Fruit fly (Drosophila melanogaster): ENCODE data around the gene nyo.

Gene nyo

DNA sequence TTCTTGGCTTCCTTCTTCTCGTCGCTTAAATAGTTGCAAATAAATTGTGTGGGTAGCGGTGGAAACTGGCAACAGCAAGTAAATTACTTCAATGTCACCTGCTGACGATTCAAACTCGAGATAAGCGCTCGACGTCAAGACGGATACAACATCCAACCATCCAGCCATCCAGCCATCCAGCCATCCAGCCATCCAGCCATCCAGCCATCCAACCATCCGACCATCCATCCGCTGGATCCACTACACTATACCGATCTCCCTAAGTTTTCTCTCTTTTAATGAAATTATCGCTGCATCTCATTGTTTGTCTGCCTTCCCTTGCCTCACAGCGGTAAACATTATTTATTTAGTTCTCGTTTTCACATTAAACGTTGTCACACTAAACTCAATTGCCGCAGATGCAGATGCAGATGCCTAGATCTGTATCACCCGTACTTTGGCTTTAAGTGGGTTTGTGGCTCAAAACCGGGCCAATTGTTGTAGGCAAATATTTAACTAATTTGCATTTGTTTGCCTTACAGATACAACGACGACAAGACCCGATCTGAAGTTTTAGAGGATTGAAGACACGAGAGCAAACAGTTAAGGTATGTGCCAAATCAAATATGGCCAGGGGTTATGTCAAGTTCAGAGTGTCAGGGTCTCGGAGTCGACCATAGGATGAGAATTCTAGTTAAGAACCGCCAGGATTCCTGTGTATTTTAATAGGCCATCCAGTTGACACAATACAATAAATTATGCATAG, 6.1 kb downstream of the nyo start (continued):
- TF ChIP-seq ewg (GFP tag; optimal IDR thresholded peaks at IDR 0.05) (no peak), sc (optimal IDR thresholded peaks at IDR 0.05) (no peak), sc (GFP tag; optimal IDR thresholded peaks at IDR 0.05) (no peak), mirr (GFP tag; optimal IDR thresholded peaks at IDR 0.05) (no peak), zfh2 (GFP tag; optimal IDR thresholded peaks at IDR 0.05) (no peak), CG5180 (GFP tag; optimal IDR thresholded peaks at IDR 0.05) (no peak), CG14965 (GFP tag; optimal IDR thresholded peaks at IDR 0.05; ENCODE audit: borderline replicate concordance) (no peak), CG17829 (tag; optimal IDR thresholded peaks at IDR 0.05) (no peak), C15 (GFP tag; IDR thresholded peaks at IDR 0.05) (no peak), stwl (tag; optimal IDR thresholded peaks at IDR 0.05) (no peak), Doc2 (GFP tag; IDR thresholded peaks at IDR 0.05) (no peak), bcd (GFP tag; optimal IDR thresholded peaks at IDR 0.05) (no peak), CG10959 (GFP tag; IDR thresholded peaks at IDR 0.05) (no peak), unpg (GFP tag; optimal IDR thresholded peaks at IDR 0.05) (peak; percentile 1), NfI (GFP tag; optimal IDR thresholded peaks at IDR 0.05) (no peak), CG3163 (GFP tag; optimal IDR thresholded peaks at IDR 0.05) (no peak), Taf1 (GFP tag; IDR thresholded peaks at IDR 0.05) (no peak), inv (GFP tag; IDR thresholded peaks at IDR 0.05; ENCODE audit: partially characterized antibody) (no peak), Dip3 (GFP tag; optimal IDR thresholded peaks at IDR 0.05) (no peak), trh (GFP tag; optimal IDR thresholded peaks at IDR 0.05) (no peak), sima (GFP tag; optimal IDR thresholded peaks at IDR 0.05) (no peak), PHDP (tag; optimal IDR thresholded peaks at IDR 0.05) (peak; percentile 42), CG33213 (GFP tag; optimal IDR thresholded peaks at IDR 0.05) (peak; percentile 13), eve (GFP tag; optimal IDR thresholded peaks at IDR 0.05) (no peak), CG32767 (GFP tag; IDR thresholded peaks at IDR 0.05) (no peak), CG12744 (GFP tag; optimal IDR thresholded peaks at IDR 0.05) (no peak), CG7745 (tag; optimal IDR thresholded peaks at IDR 0.05) (no peak), sug (tag; optimal IDR thresholded peaks at IDR 0.05) (no peak), tx (GFP tag; optimal IDR thresholded peaks at IDR 0.05) (no peak), CG31388 (GFP tag; optimal IDR thresholded peaks at IDR 0.05) (no peak), zen2 (GFP tag; IDR thresholded peaks at IDR 0.05; ENCODE audit: partially characterized antibody) (no peak), tin (GFP tag; optimal IDR thresholded peaks at IDR 0.05) (no peak), danr (GFP tag; IDR thresholded peaks at IDR 0.05) (no peak), gt (GFP tag; IDR thresholded peaks at IDR 0.05) (no peak), lilli (GFP tag; optimal IDR thresholded peaks at IDR 0.05) (no peak), h (optimal IDR thresholded peaks at IDR 0.05) (no peak), CG12071 (GFP tag; optimal IDR thresholded peaks at IDR 0.05) (peak; percentile 13), slbo (GFP tag; IDR thresholded peaks at IDR 0.05) (no peak), onecut (GFP tag; IDR thresholded peaks at IDR 0.05) (no peak), CG2889 (GFP tag; IDR thresholded peaks at IDR 0.05) (no peak), Dbx (GFP tag; IDR thresholded peaks at IDR 0.05) (no peak), CG15269 (tag; optimal IDR thresholded peaks at IDR 0.05) (no peak), Asciz (GFP tag; optimal IDR thresholded peaks at IDR 0.05) (peak; percentile 23), CG17328 (GFP tag; IDR thresholded peaks at IDR 0.05) (no peak), nerfin-2 (GFP tag; IDR thresholded peaks at IDR 0.05; ENCODE audit: partially characterized antibody) (no peak), Usf (GFP tag; optimal IDR thresholded peaks at IDR 0.05) (no peak), hkb (optimal IDR thresholded peaks at IDR 0.05) (no peak), hkb (GFP tag; IDR thresholded peaks at IDR 0.05) (peak; percentile 30; the same call in 1 of the 2 replicates), CG17802 (tag; optimal IDR thresholded peaks at IDR 0.05) (no peak), CG6854 (GFP tag; optimal IDR thresholded peaks at IDR 0.05) (no peak), esg (GFP tag; conservative IDR thresholded peaks at IDR 0.05) (no peak), CG17912 (GFP tag; optimal IDR thresholded peaks at IDR 0.05) (no peak)

Data from whole organism, embryonic.